Worm (Caenorhabditis elegans): ENCODE measurements around the gene R102.10.
A peak's percentile ranks its signal among the peaks of the same experiment; 100 is the strongest.

DNA sequence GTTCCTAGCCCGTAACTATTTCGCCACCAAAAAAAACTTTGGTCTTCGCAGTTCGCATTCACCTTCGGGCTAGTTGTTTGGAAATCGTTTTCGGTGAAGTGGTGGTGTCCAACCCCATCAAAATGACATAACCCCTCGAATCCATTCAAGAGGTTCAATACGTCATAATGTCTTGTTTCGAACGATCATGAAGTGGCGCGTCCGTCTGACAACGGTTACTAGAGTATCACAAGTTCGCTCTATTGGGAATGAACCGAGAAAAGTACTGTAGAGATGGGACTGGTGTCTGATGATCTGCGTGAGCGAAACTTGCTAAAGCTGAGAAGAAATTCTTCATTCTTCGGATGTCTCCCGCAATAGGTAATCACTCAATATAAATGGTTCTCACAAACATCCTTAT, 22.5 kb downstream of the R102.10 start, which contains the start of gene ZC168.2:
- no peak for TF ChIP-seq F44E2.7 (GFP tag; IDR thresholded peaks at IDR 0.05)
- no peak for TF ChIP-seq aha-1 (tag)
- no peak for TF ChIP-seq nhr-28 (tag; optimal IDR thresholded peaks at IDR 0.05)
- peak in 1 of 2 experiments; percentile 79 for TF ChIP-seq unc-62 (GFP tag; optimal IDR thresholded peaks at IDR 0.05 in 1 of 2)
- TF ChIP-seq unc-62 (tag; optimal IDR thresholded peaks at IDR 0.05): no peak
- no peak for TF ChIP-seq hlh-30 (tag; optimal IDR thresholded peaks at IDR 0.05; ENCODE audit: insufficient read depth)
- TF ChIP-seq zag-1 (tag; optimal IDR thresholded peaks at IDR 0.05): no peak
- no peak for TF ChIP-seq mep-1 (tag; optimal IDR thresholded peaks at IDR 0.05)
